Worm (Caenorhabditis elegans): ENCODE results near the gene C44H9.7.

Gene C44H9.7

ce11 chrV:12815386-12815785 lies 39.3 kb downstream of the C44H9.7 start:
- no peak for TF ChIP-seq cog-1 (tag; optimal IDR thresholded peaks at IDR 0.05)
- no peak for TF ChIP-seq ztf-29 (GFP tag; IDR thresholded peaks at IDR 0.05)
- TF ChIP-seq tab-1 (GFP tag; IDR thresholded peaks at IDR 0.05) = no peak
- TF ChIP-seq ref-1 (GFP tag; conservative IDR thresholded peaks at IDR 0.05) = no peak
- TF ChIP-seq flt-1 (GFP tag; IDR thresholded peaks at IDR 0.05) = no peak
- no peak for TF ChIP-seq klf-2 (GFP tag; conservative IDR thresholded peaks at IDR 0.05)
- no peak for TF ChIP-seq T22C8.4 (GFP tag; IDR thresholded peaks at IDR 0.05)

- TF ChIP-seq flt-1 (GFP tag; IDR thresholded peaks at IDR 0.05) (0 out of 2 replicates have a peak, but pooled peaks have one; percentile 45), T22C8.4 (GFP tag; IDR thresholded peaks at IDR 0.05) (no peak), ztf-29 (GFP tag; IDR thresholded peaks at IDR 0.05) (peak; percentile 64; the same call in 1 of the 2 replicates), med-1 (GFP tag; optimal IDR thresholded peaks at IDR 0.05; ENCODE audit: insufficient read depth) (no peak), klf-2 (GFP tag; conservative IDR thresholded peaks at IDR 0.05) (no peak), cog-1 (tag; optimal IDR thresholded peaks at IDR 0.05) (peak; percentile 71), ref-1 (GFP tag; conservative IDR thresholded peaks at IDR 0.05) (no peak), tab-1 (GFP tag; IDR thresholded peaks at IDR 0.05) (0 out of 2 replicates have a peak, but pooled peaks have one; percentile 39), ztf-23 (GFP tag; IDR thresholded peaks at IDR 0.05) (0 out of 2 replicates have a peak, but pooled peaks have one; percentile 54)
These were observed 40.2 kb downstream of the C44H9.7 start for ce11 chrV:12814481-12814882.

ce11 chrV:12814022-12814421 lies 40.6 kb downstream of the C44H9.7 start, which contains the start of gene ZC443.3:
Gene ZC443.3 (minus strand): TSS chrV:12814122.
- TF ChIP-seq ztf-23 (GFP tag; IDR thresholded peaks at IDR 0.05) = no peak
- TF ChIP-seq ref-1 (GFP tag; conservative IDR thresholded peaks at IDR 0.05) = no peak
- TF ChIP-seq tab-1 (GFP tag; IDR thresholded peaks at IDR 0.05) = no peak
- TF ChIP-seq ztf-29 (GFP tag; IDR thresholded peaks at IDR 0.05) = no peak

DNA sequence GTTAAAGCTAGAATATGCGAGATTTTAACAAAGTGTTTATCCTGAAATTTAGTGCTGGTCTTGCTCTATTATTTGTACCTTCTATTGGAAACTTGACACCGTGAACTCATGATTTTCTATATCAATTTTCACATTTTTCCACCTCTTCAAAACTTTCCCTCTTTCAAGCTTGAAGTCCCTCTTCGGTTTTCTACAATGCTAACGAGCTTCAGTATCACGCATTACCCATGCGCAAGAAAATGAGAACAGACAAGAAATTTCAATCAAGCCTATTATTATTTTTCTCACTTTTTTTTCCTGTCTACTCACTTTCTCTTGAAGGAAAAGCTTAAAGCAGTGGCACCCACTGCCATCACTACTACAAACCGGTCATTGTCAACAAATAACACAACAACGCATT lies 42.9 kb downstream of the C44H9.7 start:
- TF ChIP-seq klf-2 (GFP tag; conservative IDR thresholded peaks at IDR 0.05) = no peak
- no peak for TF ChIP-seq ztf-29 (GFP tag; IDR thresholded peaks at IDR 0.05)
- TF ChIP-seq med-1 (GFP tag; optimal IDR thresholded peaks at IDR 0.05; ENCODE audit: insufficient read depth) = no peak
- no peak for TF ChIP-seq flt-1 (GFP tag; IDR thresholded peaks at IDR 0.05)
- no peak for TF ChIP-seq T22C8.4 (GFP tag; IDR thresholded peaks at IDR 0.05)
- no peak for TF ChIP-seq tab-1 (GFP tag; IDR thresholded peaks at IDR 0.05)
- no peak for TF ChIP-seq ref-1 (GFP tag; conservative IDR thresholded peaks at IDR 0.05)
- no peak for TF ChIP-seq ztf-23 (GFP tag; IDR thresholded peaks at IDR 0.05)
- TF ChIP-seq cog-1 (tag; optimal IDR thresholded peaks at IDR 0.05) = no peak

ce11 chrV:12811126-12811525 lies 43.5 kb downstream of the C44H9.7 start, which contains the start of gene ZC443.2:
Gene ZC443.2 (minus strand): TSS chrV:12811192.
- TF ChIP-seq flt-1 (GFP tag; IDR thresholded peaks at IDR 0.05) (no peak), cog-1 (tag; optimal IDR thresholded peaks at IDR 0.05) (no peak), T22C8.4 (GFP tag; IDR thresholded peaks at IDR 0.05) (no peak), med-1 (GFP tag; optimal IDR thresholded peaks at IDR 0.05; ENCODE audit: insufficient read depth) (no peak), tab-1 (GFP tag; IDR thresholded peaks at IDR 0.05) (no peak)

DNA sequence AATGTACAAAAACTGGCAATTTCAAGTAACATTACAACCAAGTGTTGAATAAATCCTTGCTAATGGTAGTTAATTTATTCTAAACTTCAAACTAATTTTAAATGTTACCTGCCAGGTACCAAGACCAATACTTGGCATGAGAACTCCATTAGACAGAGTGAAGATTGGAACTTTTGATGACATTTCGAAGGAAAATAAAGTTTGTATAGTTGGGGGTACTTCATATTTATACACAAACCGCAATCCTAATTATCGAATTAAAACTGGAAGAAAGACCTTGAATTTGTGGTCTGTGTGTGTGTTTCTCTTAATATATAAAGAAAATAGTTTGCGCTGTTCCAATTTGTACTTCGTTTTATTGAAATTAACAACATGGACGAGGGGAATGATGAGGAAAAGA lies 44.8 kb downstream of the C44H9.7 start, which contains the start of gene ZC443.1:
Gene ZC443.1, minus strand, starts transcription at position 205 of the 400 bp plus-strand sequence.
- TF ChIP-seq med-1 (GFP tag; optimal IDR thresholded peaks at IDR 0.05; ENCODE audit: insufficient read depth) (no peak), ztf-23 (GFP tag; IDR thresholded peaks at IDR 0.05) (no peak), flt-1 (GFP tag; IDR thresholded peaks at IDR 0.05) (no peak), cog-1 (tag; optimal IDR thresholded peaks at IDR 0.05) (no peak), T22C8.4 (GFP tag; IDR thresholded peaks at IDR 0.05) (no peak), ref-1 (GFP tag; conservative IDR thresholded peaks at IDR 0.05) (no peak), klf-2 (GFP tag; conservative IDR thresholded peaks at IDR 0.05) (no peak), tab-1 (GFP tag; IDR thresholded peaks at IDR 0.05) (no peak), ztf-29 (GFP tag; IDR thresholded peaks at IDR 0.05) (no peak)

ce11 chrV:12806190-12806589 lies 48.5 kb downstream of the C44H9.7 start, which contains the start of gene ZC443.7:
Gene ZC443.7 (plus strand): TSS chrV:12806490.
- TF ChIP-seq ztf-23 (GFP tag; IDR thresholded peaks at IDR 0.05) (no peak), T22C8.4 (GFP tag; IDR thresholded peaks at IDR 0.05) (no peak), klf-2 (GFP tag; conservative IDR thresholded peaks at IDR 0.05) (no peak), cog-1 (tag; optimal IDR thresholded peaks at IDR 0.05) (no peak), tab-1 (GFP tag; IDR thresholded peaks at IDR 0.05) (no peak), ref-1 (GFP tag; conservative IDR thresholded peaks at IDR 0.05) (no peak), flt-1 (GFP tag; IDR thresholded peaks at IDR 0.05) (no peak)

DNA sequence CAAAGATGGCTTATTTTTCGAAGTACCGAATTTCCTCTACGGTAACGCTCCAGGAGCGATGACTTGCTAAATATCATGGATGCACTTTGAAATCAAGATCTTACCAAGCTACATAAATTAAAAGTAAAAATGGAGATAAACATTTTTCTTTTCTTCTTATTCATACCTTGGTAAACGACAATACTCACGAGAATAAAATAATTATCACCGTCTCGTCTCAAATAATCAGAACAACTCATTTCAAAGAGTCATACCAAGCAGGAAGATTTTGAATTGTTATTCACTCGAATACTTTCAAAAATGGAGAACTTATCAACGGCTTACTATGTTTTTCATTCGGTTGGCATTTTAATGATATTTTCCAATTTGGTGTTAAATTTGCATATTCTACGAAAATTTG lies 51.4 kb downstream of the C44H9.7 start, which contains the start of gene srbc-45:
Gene srbc-45, plus strand, starts transcription at position 301 of the 400 bp plus-strand sequence.
- TF ChIP-seq cog-1 (tag; optimal IDR thresholded peaks at IDR 0.05) = no peak
- TF ChIP-seq med-1 (GFP tag; optimal IDR thresholded peaks at IDR 0.05; ENCODE audit: insufficient read depth) = no peak
- no peak for TF ChIP-seq ztf-23 (GFP tag; IDR thresholded peaks at IDR 0.05)
- TF ChIP-seq ztf-29 (GFP tag; IDR thresholded peaks at IDR 0.05) = no peak
- TF ChIP-seq tab-1 (GFP tag; IDR thresholded peaks at IDR 0.05) = no peak
- no peak for TF ChIP-seq klf-2 (GFP tag; conservative IDR thresholded peaks at IDR 0.05)
- TF ChIP-seq flt-1 (GFP tag; IDR thresholded peaks at IDR 0.05) = no peak
- TF ChIP-seq ref-1 (GFP tag; conservative IDR thresholded peaks at IDR 0.05) = no peak
- no peak for TF ChIP-seq T22C8.4 (GFP tag; IDR thresholded peaks at IDR 0.05)
